Worm (Caenorhabditis elegans) whole organism, early embryonic: ENCODE results near the gene H09F14.1.

Source experiments
- B0310.2 ChIP-seq: sonication (generic microtip); optimal IDR thresholded peaks from 2 replicates; lab custom pipeline; 2016; ENCODE audit warnings: mild to moderate bottlenecking, missing genetic modification characterization, missing compliant biosample characterization
- F13C5.2 ChIP-seq: sonication (generic microtip); optimal IDR thresholded peaks from 2 replicates; lab custom pipeline; 2017; ENCODE audit warnings: mild to moderate bottlenecking, missing genetic modification characterization, inconsistent platforms, missing compliant biosample characterization
- aly-1 ChIP-seq: sonication (generic microtip); optimal IDR thresholded peaks from 2 replicates; lab custom pipeline; 2016; ENCODE audit warnings: missing genetic modification characterization, missing compliant biosample characterization
- ama-1 ChIP-seq: fragments of 150-350 bp; optimal IDR thresholded peaks from 2 replicates; lab custom pipeline; 2014
- ceh-13 ChIP-seq: fragments of 200-800 bp; sonication (Bioruptor generic); optimal IDR thresholded peaks from 2 replicates; lab custom pipeline; 2018; ENCODE audit warnings: mild to moderate bottlenecking, missing genetic modification characterization, missing compliant biosample characterization
- ceh-36 ChIP-seq: sonication (generic microtip); optimal IDR thresholded peaks from 2 replicates; lab custom pipeline; 2016; ENCODE audit warnings: missing genetic modification characterization, inconsistent platforms, missing compliant biosample characterization
- ets-7 ChIP-seq: sonication (generic microtip); optimal IDR thresholded peaks from 2 replicates; lab custom pipeline; 2016; ENCODE audit warnings: missing genotype, missing genetic modification characterization, missing compliant biosample characterization
- flt-1 ChIP-seq: fragments of 200-800 bp; sonication (Bioruptor generic); IDR thresholded peaks from 2 replicates; pipeline ENCODE4 v1.3.6; 2022; ENCODE audit warnings: missing genetic modification characterization, missing compliant biosample characterization
- hmbx-1 ChIP-seq: sonication (generic microtip); optimal IDR thresholded peaks from 2 replicates; lab custom pipeline; 2016; ENCODE audit warnings: mild to moderate bottlenecking, missing genetic modification characterization, missing compliant biosample characterization
- hmg-4 ChIP-seq: fragments of 200-800 bp; sonication (Bioruptor generic); optimal IDR thresholded peaks from 2 replicates; lab custom pipeline; 2018; ENCODE audit warnings: mild to moderate bottlenecking, missing genetic modification characterization, missing compliant biosample characterization
- hnd-1 ChIP-seq: sonication (generic microtip); optimal IDR thresholded peaks from 2 replicates; lab custom pipeline; 2016; ENCODE audit warnings: missing genetic modification characterization, missing compliant biosample characterization
- pes-1 ChIP-seq: fragments of 200-800 bp; sonication (Bioruptor generic); IDR thresholded peaks from 2 replicates; pipeline ENCODE4 v1.3.6; 2022; ENCODE audit warnings: missing genetic modification reagents, missing genetic modification characterization, missing compliant biosample characterization
- scrt-1 ChIP-seq: fragments of 200-800 bp; sonication (Bioruptor generic); IDR thresholded peaks from 2 replicates; pipeline ENCODE4 v1.3.6; 2022; ENCODE audit warnings: missing genetic modification characterization, missing compliant biosample characterization
- sea-1 ChIP-seq: fragments of 200-800 bp; sonication (Bioruptor generic); conservative IDR thresholded peaks from 2 replicates; pipeline ENCODE4 v1.3.6; 2022; ENCODE audit warnings: missing genetic modification characterization, missing compliant biosample characterization
- tbx-11 ChIP-seq: fragments of 200-800 bp; sonication (Bioruptor generic); IDR thresholded peaks from 2 replicates; pipeline ENCODE4 v1.3.6; 2022; ENCODE audit warnings: missing genetic modification characterization, missing compliant biosample characterization
- tbx-37 ChIP-seq: fragments of 200-800 bp; sonication (Bioruptor generic); conservative IDR thresholded peaks from 2 replicates; pipeline ENCODE4 v1.3.6; 2022; ENCODE audit warnings: missing genetic modification reagents, missing genetic modification characterization, missing compliant biosample characterization
- tra-4 ChIP-seq: sonication (generic microtip); optimal IDR thresholded peaks from 2 replicates; lab custom pipeline; 2017; ENCODE audit warnings: missing genetic modification characterization, missing compliant biosample characterization

H09F14.1 gene

DNA sequence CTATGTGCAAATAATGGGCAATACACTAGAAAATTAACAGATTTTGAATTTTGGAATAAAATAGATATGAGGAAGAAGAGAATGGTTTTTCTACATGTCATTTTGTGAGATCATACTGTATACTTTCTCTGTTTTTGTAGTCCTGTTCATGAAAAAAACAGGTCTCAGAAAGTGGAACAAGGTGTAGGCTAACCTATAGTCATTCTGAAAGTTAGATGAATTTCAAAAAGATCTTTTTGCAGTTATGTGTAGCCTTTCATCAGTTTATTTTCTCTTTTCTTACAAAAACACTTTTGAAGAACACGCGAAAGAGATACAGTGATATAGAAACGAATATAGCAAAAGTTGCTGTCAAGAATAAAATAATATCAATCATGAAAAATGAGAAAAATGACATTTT is 38.8 kb upstream of the H09F14.1 start, which contains the start of gene ugt-35:
TSS of gene ugt-35 (minus strand) at position 101 of the 400 bp plus-strand sequence.
- no peak for TF ChIP-seq F13C5.2 (tag; lab: Kevin White, UChicago)

DNA sequence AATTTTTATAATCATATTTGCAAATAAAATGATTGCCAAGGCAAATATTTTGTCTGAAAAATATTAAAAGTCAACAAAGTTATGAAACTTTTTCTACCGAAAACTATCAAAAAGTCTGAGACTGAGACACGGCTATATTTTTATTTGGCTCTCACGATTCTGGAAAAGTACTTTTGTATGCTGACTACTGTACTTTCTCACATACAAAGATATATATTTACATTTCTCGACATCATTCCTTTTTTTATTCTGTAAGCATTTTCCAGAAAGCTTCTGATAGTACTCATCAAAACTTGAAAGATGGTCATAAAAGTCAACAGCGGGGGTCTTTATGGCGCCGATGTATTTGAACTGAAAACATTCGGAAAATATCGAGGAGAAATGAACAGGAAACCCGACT is 32.8 kb upstream of the H09F14.1 start, which contains the start of gene aqp-6:
TSS of gene aqp-6 (plus strand) at position 301 of the 400 bp plus-strand sequence.
- TF ChIP-seq scrt-1 (GFP tag; lab: Robert Waterston, UW) (no peak), B0310.2 (no peak), F13C5.2 (tag; lab: Kevin White, UChicago) (no peak), hmg-4 (GFP tag; lab: Kevin White, UChicago) (no peak), pes-1 (GFP tag; lab: Robert Waterston, UW) (no peak), tbx-37 (no peak), tbx-11 (GFP tag; lab: Robert Waterston, UW) (no peak), hmbx-1 (tag; lab: Kevin White, UChicago) (no peak), ets-7 (no peak), flt-1 (GFP tag; lab: Robert Waterston, UW) (no peak), ceh-36 (no peak), ceh-13 (GFP tag; lab: Kevin White, UChicago) (no peak), hnd-1 (no peak), ama-1 (lab: Kevin White, UChicago) (no peak), tra-4 (tag; lab: Kevin White, UChicago) (no peak), sea-1 (GFP tag; lab: Robert Waterston, UW) (no peak), aly-1 (no peak)

DNA sequence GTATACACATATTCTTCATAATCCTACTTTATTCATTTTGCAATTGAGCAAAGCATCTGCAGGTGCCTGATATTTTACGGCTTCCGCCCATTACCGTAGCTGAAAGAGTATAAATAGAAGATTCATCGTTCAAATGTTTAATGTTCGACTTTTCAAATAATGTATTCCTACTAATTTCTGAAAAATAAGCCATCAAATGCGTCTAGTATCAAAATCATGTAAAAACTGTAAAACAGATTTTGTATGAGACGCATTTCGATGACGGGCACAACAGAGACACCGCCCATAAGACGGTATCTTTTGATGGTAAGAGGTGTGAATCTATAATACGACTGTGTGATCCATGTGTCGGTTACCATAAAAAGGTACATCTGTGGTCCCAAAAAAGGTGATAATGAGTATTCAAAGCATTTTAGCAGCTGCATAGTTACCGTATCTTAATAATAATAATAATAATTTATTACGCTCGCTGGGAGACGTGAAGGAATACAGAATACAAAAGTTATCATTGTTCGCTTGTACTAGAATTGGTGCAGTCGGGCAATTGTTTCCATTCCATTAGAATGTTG is 31.7 kb upstream of the H09F14.1 start, which contains the start of the genes C32C4.3 and C32C4.16:
TSS of gene C32C4.3 (minus strand) at position 101 of the 569 bp plus-strand sequence.
TSS of gene C32C4.16 (plus strand) at position 519 of the 569 bp plus-strand sequence.
- TF ChIP-seq ets-7, result no peak
- no peak for TF ChIP-seq scrt-1 (GFP tag; lab: Robert Waterston, UW)
- TF ChIP-seq tbx-37, result no peak
- TF ChIP-seq hmg-4 (GFP tag; lab: Kevin White, UChicago), result no peak
- no peak for TF ChIP-seq tra-4 (tag; lab: Kevin White, UChicago)
- TF ChIP-seq ceh-36, result no peak

DNA sequence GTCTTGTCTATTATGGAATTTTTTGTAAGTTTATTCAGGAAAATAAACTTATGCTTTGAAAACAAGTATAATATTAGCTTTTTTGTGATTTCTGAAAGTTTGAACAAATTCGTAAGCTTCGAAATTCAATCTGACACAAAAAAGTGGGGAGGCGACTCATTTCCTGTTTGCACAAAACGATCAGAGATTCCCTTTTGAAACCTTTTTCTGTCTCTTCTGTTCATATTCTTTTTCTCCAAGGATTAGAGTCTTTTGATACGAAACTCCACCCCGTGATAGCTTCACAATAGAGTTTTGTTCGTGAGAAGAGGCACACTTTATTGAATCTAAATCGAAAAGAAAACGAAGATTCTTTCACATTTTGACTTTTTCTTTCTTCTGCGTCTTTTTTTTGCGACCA is 25.6 kb upstream of the H09F14.1 start:
- no peak for TF ChIP-seq scrt-1 (GFP tag; lab: Robert Waterston, UW)

DNA sequence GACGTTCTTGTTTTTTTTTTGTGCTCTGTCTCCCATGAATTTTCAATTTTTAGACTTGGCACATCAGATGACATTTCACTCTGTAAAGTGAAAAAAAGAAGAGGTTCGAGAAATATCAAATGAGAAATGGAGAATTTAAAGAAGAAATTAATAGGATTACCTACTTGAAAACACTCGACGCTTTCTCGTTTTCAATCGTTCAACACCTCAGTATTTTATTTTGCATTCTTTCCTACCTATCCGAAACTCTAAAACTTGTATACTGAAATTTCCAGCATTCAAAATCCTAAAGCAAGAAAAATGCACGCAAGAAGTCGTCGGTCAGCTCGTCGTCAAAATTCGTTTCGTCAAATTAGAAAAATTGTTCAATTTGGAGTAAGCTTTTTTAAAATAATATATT is 20.3 kb upstream of the H09F14.1 start, which contains the start of gene kvs-2:
TSS of gene kvs-2 (plus strand) at position 301 of the 400 bp plus-strand sequence.
- no peak for TF ChIP-seq flt-1 (GFP tag; lab: Robert Waterston, UW)
- TF ChIP-seq aly-1, result no peak
- TF ChIP-seq ceh-13 (GFP tag; lab: Kevin White, UChicago), result no peak
- no peak for TF ChIP-seq pes-1 (GFP tag; lab: Robert Waterston, UW)
- no peak for TF ChIP-seq ets-7
- TF ChIP-seq hmbx-1 (tag; lab: Kevin White, UChicago), result no peak
- TF ChIP-seq tbx-37, result no peak
- TF ChIP-seq ceh-36, result no peak
- no peak for TF ChIP-seq hnd-1
- no peak for TF ChIP-seq scrt-1 (GFP tag; lab: Robert Waterston, UW)
- TF ChIP-seq B0310.2, result no peak
- no peak for TF ChIP-seq hmg-4 (GFP tag; lab: Kevin White, UChicago)
- no peak for TF ChIP-seq ama-1 (lab: Kevin White, UChicago)
- no peak for TF ChIP-seq F13C5.2 (tag; lab: Kevin White, UChicago)
- no peak for TF ChIP-seq sea-1 (GFP tag; lab: Robert Waterston, UW)
- no peak for TF ChIP-seq tbx-11 (GFP tag; lab: Robert Waterston, UW)
- no peak for TF ChIP-seq tra-4 (tag; lab: Kevin White, UChicago)

DNA sequence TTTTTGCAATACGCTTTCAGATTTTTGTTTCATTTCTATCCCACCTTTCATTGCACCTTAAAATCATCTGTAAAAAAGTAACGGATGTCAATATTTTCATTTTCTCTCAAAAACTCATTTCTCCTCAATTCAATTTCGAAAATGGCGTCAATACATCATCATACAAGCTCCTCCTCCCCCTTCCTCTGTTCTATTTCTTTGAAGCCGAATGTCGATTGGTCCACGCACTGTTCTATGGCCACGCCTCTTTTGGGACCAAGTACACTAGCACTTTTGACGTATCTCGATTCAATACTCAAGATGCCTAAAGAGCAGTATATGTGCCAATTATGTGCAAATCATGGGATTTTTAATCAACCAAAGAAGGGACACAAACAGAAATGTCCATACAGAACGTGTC is 17.4 kb upstream of the H09F14.1 start, which contains the start of gene mab-23:
TSS of gene mab-23 (plus strand) at position 301 of the 400 bp plus-strand sequence.
- no peak for TF ChIP-seq ama-1 (lab: Kevin White, UChicago)
- no peak for TF ChIP-seq flt-1 (GFP tag; lab: Robert Waterston, UW)
- no peak for TF ChIP-seq B0310.2

DNA sequence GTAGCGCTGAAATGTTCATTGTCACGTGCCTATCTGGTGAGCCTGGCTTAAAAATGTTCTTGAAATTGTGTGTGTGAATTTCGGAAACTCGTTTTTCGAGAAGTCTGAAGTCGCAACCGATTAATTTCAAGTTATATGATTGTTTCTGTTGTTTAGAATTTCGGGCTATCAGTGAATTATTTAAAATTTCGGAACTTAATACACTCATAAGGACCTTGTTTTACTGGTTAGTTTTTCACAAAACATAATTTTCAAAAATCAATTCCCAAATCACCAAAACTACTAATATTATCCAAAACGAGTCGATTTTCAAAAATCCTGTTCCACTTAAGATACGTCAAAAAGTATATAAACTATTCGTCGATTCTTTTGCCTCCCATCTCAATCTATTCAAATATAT is 15.1 kb upstream of the H09F14.1 start:
- TF ChIP-seq sea-1 (GFP tag; lab: Robert Waterston, UW) (no peak), pes-1 (GFP tag; lab: Robert Waterston, UW) (no peak), aly-1 (no peak), B0310.2 (no peak), flt-1 (GFP tag; lab: Robert Waterston, UW) (no peak), F13C5.2 (tag; lab: Kevin White, UChicago) (no peak), ama-1 (lab: Kevin White, UChicago) (no peak), ceh-36 (no peak), ceh-13 (GFP tag; lab: Kevin White, UChicago) (no peak), hmbx-1 (tag; lab: Kevin White, UChicago) (no peak), hmg-4 (GFP tag; lab: Kevin White, UChicago) (no peak), tbx-11 (GFP tag; lab: Robert Waterston, UW) (no peak), tra-4 (tag; lab: Kevin White, UChicago) (no peak), tbx-37 (no peak), ets-7 (no peak)
